Worm (Caenorhabditis elegans): ENCODE measurements around the gene jip-1.

Gene jip-1

DNA sequence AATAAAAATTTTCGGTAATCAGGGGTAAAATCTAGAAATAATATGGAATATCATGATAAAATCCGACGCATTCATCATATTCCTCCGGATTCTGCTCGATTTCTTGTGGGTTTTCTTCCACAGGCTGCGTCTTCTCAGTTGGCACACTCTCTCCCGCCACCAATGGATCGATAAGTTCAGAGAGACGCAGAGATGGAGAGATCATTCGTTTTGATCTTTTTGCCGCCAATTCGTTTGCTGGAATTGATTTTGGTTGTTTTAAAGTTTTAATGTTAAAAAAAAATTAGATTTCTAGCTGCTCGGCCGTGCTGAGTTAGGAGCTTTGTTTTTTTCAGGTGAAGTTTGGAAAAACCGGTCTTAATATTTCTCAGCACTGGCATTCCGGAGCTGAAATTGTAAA lies 30.5 kb downstream of the jip-1 start:
- TF ChIP-seq mdl-1 (tag; optimal IDR thresholded peaks at IDR 0.05) (no peak), tbx-2 (tag; optimal IDR thresholded peaks at IDR 0.05) (no peak), unc-62 (GFP tag; optimal IDR thresholded peaks at IDR 0.05) (no peak), aly-2 (tag; optimal IDR thresholded peaks at IDR 0.05) (no peak), egl-5 (tag; optimal IDR thresholded peaks at IDR 0.05) (no peak), nhr-67 (tag; optimal IDR thresholded peaks at IDR 0.05) (no peak), ZK546.5 (tag; optimal IDR thresholded peaks at IDR 0.05) (no peak), jun-1 (tag; optimal IDR thresholded peaks at IDR 0.05) (no peak), lin-39 (tag; optimal IDR thresholded peaks at IDR 0.05) (no peak), nhr-28 (tag; optimal IDR thresholded peaks at IDR 0.05) (no peak), sea-2 (GFP tag; optimal IDR thresholded peaks at IDR 0.05) (no peak), fkh-10 (GFP tag; optimal IDR thresholded peaks at IDR 0.05) (no peak), nhr-11 (tag; optimal IDR thresholded peaks at IDR 0.05) (no peak), nfya-1 (tag; optimal IDR thresholded peaks at IDR 0.05; ENCODE audit: insufficient read depth) (no peak), ztf-11 (tag; optimal IDR thresholded peaks at IDR 0.05) (no peak), mml-1 (tag; optimal IDR thresholded peaks at IDR 0.05) (no peak), elt-1 (tag; optimal IDR thresholded peaks at IDR 0.05) (no peak), ceh-28 (tag; optimal IDR thresholded peaks at IDR 0.05) (no peak)

DNA sequence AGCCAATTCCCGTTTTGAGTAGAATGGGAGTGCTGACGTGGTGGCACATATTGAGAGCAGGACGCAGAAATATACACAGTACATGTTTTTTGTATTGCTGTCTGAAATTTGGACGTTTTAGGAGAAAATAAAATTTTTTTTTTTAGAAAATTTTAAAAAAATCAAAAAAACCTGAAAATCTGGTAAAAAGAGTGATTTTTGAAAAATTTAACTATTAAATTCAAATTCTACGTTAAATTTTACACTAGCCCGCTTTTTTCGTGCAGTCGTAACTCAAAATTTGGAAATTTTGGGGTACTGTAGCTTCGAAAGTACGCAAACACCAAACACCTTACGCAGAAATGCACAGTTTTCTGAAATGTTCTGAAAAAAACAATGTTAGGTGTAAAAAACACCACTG lies 31.1 kb downstream of the jip-1 start, which contains the start of gene C13A10.2:
Gene C13A10.2, minus strand, starts transcription at position 101 of the 400 bp plus-strand sequence.
- TF ChIP-seq nhr-28 (tag; optimal IDR thresholded peaks at IDR 0.05) (no peak), elt-3 (tag; optimal IDR thresholded peaks at IDR 0.05) (no peak), lin-15B (tag; optimal IDR thresholded peaks at IDR 0.05) (no peak), elt-2 (tag; optimal IDR thresholded peaks at IDR 0.05) (no peak), ceh-82 (tag; optimal IDR thresholded peaks at IDR 0.05) (no peak), nhr-43 (tag; optimal IDR thresholded peaks at IDR 0.05; ENCODE audit: poor library complexity, severe bottlenecking) (no peak), fkh-10 (GFP tag; optimal IDR thresholded peaks at IDR 0.05) (no peak), mml-1 (tag; optimal IDR thresholded peaks at IDR 0.05) (no peak), nhr-76 (tag; optimal IDR thresholded peaks at IDR 0.05) (no peak), nhr-11 (tag; optimal IDR thresholded peaks at IDR 0.05) (no peak), nhr-77 (tag; optimal IDR thresholded peaks at IDR 0.05) (no peak), fkh-2 (tag; optimal IDR thresholded peaks at IDR 0.05) (no peak), pqm-1 (tag; optimal IDR thresholded peaks at IDR 0.05) (no peak)

DNA sequence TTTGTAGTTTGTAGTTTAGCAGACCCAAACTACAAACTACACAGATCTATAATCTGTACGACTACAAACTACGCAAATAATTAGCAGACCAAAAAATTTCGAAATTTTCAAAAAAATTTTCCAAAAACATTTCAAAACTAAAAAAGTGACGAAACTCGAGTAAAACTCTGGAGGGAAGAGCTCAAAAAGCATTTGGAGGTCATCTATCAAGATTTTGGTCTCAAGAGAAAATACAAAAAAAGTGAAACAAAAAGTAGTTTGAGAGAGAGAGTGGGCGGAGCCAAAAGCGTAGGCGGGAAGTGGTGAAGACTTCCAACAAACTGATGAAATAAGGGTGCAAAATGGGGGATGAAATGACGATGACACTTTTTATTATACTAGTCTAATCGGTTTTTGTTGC lies 33.5 kb downstream of the jip-1 start:
- TF ChIP-seq sea-2 (GFP tag; optimal IDR thresholded peaks at IDR 0.05): no peak
- TF ChIP-seq ceh-16 (tag; optimal IDR thresholded peaks at IDR 0.05): no peak
- peak; percentile 4 for TF ChIP-seq nfya-1 (tag; optimal IDR thresholded peaks at IDR 0.05; ENCODE audit: insufficient read depth)
- peak; percentile 54 for TF ChIP-seq elt-1 (tag; optimal IDR thresholded peaks at IDR 0.05)
- TF ChIP-seq pqm-1 (tag; optimal IDR thresholded peaks at IDR 0.05): no peak
- TF ChIP-seq lin-39 (tag; optimal IDR thresholded peaks at IDR 0.05): peak; percentile 85

DNA sequence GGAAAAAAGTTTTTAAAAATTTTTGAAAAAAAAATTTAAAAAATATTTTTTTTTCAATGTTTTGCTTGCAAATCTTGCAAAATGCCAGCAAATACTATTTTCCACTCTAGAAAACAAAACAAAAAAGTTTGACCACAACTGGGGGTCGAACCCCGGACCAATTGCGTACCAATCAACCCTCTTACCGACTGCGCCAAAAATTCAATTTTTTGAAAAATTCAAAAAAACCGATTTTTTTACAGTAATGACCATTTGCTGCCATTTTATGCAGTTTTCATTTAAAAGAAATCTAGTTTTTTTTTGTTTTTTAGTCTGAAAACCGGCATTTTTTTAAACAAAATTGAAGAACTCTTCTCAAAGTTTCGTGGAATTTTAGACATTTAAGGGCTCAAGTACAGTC lies 35.6 kb downstream of the jip-1 start:
- no peak for TF ChIP-seq nhr-25 (tag; optimal IDR thresholded peaks at IDR 0.05)
- TF ChIP-seq ceh-9 (tag; optimal IDR thresholded peaks at IDR 0.05): no peak
- no peak for TF ChIP-seq nhr-12 (tag; optimal IDR thresholded peaks at IDR 0.05)
- no peak for TF ChIP-seq mdl-1 (tag; optimal IDR thresholded peaks at IDR 0.05)
- TF ChIP-seq ztf-4 (tag; optimal IDR thresholded peaks at IDR 0.05): no peak
- no peak for TF ChIP-seq tbx-2 (tag; optimal IDR thresholded peaks at IDR 0.05)
- TF ChIP-seq egl-5 (tag; optimal IDR thresholded peaks at IDR 0.05): no peak
- TF ChIP-seq unc-62 (GFP tag; optimal IDR thresholded peaks at IDR 0.05): no peak
- no peak for TF ChIP-seq ama-1 (optimal IDR thresholded peaks at IDR 0.05)
- no peak for TF ChIP-seq elt-3 (tag; optimal IDR thresholded peaks at IDR 0.05)

DNA sequence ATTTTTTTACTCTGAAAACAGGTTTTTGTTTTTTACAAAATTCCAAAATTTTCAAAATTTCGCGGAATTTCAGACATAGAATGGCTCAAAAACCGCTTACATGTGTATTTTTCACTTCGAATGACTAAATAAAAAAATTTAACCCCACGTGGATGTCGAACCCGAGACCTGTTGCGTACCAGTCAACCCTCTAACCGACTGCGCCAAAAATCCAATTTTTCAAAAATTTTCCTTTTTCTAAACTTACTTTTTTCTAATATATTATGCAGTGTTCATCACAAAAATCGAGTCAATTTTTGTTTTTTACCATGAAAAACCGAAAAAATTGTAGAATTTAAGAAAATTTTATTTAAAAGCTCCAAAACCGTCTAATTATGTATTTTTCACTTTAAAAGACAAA lies 39.2 kb downstream of the jip-1 start:
- TF ChIP-seq eor-1 (tag; optimal IDR thresholded peaks at IDR 0.05) (no peak), jun-1 (tag; optimal IDR thresholded peaks at IDR 0.05) (no peak), ztf-11 (tag; optimal IDR thresholded peaks at IDR 0.05) (no peak), sea-2 (GFP tag; optimal IDR thresholded peaks at IDR 0.05) (no peak), elt-1 (tag; optimal IDR thresholded peaks at IDR 0.05) (no peak), fos-1 (tag; optimal IDR thresholded peaks at IDR 0.05) (no peak), lsy-12 (tag; optimal IDR thresholded peaks at IDR 0.05) (no peak), nhr-77 (tag; optimal IDR thresholded peaks at IDR 0.05) (no peak), daf-12 (tag; optimal IDR thresholded peaks at IDR 0.05) (no peak), tbx-2 (tag; optimal IDR thresholded peaks at IDR 0.05) (no peak), nhr-12 (tag; optimal IDR thresholded peaks at IDR 0.05) (no peak), elt-3 (tag; optimal IDR thresholded peaks at IDR 0.05) (no peak), unc-62 (GFP tag; optimal IDR thresholded peaks at IDR 0.05) (no peak), skn-1 (tag; optimal IDR thresholded peaks at IDR 0.05) (no peak), pha-4 (tag; optimal IDR thresholded peaks at IDR 0.05) (no peak), ceh-16 (tag; optimal IDR thresholded peaks at IDR 0.05) (no peak), unc-39 (tag; optimal IDR thresholded peaks at IDR 0.05) (no peak), nhr-23 (tag; optimal IDR thresholded peaks at IDR 0.05) (no peak), nhr-11 (tag; optimal IDR thresholded peaks at IDR 0.05) (no peak)
